Fruit fly (Drosophila melanogaster): ENCODE results near the gene Cdc23.
A peak's percentile ranks its signal among the peaks of the same experiment; 100 is the strongest.

Cdc23 gene

DNA sequence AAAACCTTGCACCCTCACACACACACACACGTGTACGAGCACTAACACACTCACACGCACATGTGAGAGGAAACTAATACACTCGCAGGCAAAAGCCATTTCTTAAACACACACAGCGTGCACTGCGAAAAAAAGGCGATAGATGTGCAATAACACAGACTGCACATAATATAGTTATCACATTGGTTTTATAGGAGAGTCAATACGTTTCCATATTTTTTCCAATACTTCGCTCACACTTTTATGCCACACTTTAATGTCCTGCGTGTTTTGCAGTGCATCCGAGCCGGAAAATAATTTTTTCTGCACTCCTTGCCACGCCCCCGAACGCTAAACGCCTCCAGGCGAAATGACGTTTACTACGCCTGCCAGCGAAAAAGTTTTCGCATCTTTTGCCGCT is 20.6 kb downstream of the Cdc23 start:
- no peak for TF ChIP-seq usp (GFP tag; optimal IDR thresholded peaks at IDR 0.05)
- no peak for TF ChIP-seq N (GFP tag; optimal IDR thresholded peaks at IDR 0.05)
- TF ChIP-seq woc (GFP tag; optimal IDR thresholded peaks at IDR 0.05) = no peak
- TF ChIP-seq Myc (optimal IDR thresholded peaks at IDR 0.05) = no peak
- TF ChIP-seq jim (GFP tag; optimal IDR thresholded peaks at IDR 0.05) = no peak
- TF ChIP-seq OdsH (GFP tag; optimal IDR thresholded peaks at IDR 0.05) = no peak
- TF ChIP-seq psq (GFP tag; optimal IDR thresholded peaks at IDR 0.05) = no peak
- no peak for TF ChIP-seq sv (GFP tag; optimal IDR thresholded peaks at IDR 0.05)
- no peak for TF ChIP-seq pan (optimal IDR thresholded peaks at IDR 0.05)
- TF ChIP-seq ey (GFP tag; optimal IDR thresholded peaks at IDR 0.05) = no peak
- TF ChIP-seq Mio (GFP tag; optimal IDR thresholded peaks at IDR 0.05) = no peak
- no peak for TF ChIP-seq dmrt93B (GFP tag; optimal IDR thresholded peaks at IDR 0.05)
- no peak for TF ChIP-seq dl (GFP tag; optimal IDR thresholded peaks at IDR 0.05; ENCODE audit: insufficient read depth in 1 of 2, partially characterized antibody in 2 of 2)
- TF ChIP-seq foxo (GFP tag; optimal IDR thresholded peaks at IDR 0.05) = no peak
- no peak for TF ChIP-seq Vsx2 (GFP tag; optimal IDR thresholded peaks at IDR 0.05; ENCODE audit: partially characterized antibody)
- no peak for TF ChIP-seq Dfd (GFP tag; optimal IDR thresholded peaks at IDR 0.05)

DNA sequence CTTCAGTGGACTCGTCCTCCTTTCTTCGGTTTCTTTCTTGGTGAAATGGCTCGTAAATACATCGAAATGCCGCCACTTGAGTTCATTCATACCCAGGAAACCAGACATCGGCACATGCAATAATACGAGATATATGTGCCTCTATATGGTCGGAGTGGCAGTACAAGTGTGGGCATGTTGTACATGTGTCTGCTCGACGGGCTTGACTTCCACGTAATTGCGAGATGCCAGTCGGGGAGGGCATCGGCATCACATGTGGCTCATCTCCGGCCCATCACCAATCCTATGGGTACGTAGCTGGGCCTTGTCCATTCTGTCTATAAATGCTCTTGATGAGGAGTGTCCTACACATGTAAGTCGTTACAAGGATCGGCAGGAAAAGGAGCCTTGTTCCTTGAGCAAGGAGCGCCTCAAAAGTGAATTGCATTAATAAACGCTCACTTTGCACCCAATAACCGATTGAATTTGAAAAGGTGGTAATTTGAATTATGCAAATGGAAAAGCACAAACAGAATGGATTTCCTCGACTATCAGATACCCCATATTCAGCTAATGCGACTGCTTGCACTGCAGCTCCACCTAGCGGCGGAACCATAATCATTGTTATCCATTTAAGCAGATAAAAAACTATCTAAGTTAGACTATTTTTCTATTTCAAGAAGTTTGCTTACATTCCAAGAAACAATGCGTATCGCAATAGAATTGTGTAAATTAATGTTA is 22.2 kb downstream of the Cdc23 start:
- no peak for TF ChIP-seq rgr (GFP tag; optimal IDR thresholded peaks at IDR 0.05)
- no peak for TF ChIP-seq tai (GFP tag; optimal IDR thresholded peaks at IDR 0.05)
- TF ChIP-seq woc (GFP tag; optimal IDR thresholded peaks at IDR 0.05) = no peak
- TF ChIP-seq h (GFP tag; optimal IDR thresholded peaks at IDR 0.05) = no peak
- no peak for TF ChIP-seq Abd-B (GFP tag; optimal IDR thresholded peaks at IDR 0.05)

DNA sequence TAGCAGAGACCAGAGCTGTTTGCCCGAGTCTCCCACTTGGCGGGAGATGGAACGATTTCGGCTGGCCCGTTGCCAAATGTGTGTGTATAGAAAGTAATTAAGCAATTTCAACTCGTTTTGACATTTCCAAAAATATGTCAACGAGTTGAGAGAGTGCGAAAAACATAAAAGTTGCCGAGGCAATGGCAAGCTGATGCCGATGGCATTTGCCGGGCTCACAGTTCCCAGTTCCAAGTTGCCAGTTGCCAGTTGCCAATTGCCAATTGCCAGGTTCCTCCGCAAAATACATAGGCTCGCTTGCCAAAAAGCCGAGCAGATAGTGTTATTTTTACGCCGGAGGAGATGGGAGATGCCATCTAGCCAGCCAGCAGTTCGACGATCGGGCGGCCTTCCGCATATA is 24.5 kb downstream of the Cdc23 start:
- TF ChIP-seq pan (optimal IDR thresholded peaks at IDR 0.05) (no peak), usp (GFP tag; optimal IDR thresholded peaks at IDR 0.05) (no peak)

DNA sequence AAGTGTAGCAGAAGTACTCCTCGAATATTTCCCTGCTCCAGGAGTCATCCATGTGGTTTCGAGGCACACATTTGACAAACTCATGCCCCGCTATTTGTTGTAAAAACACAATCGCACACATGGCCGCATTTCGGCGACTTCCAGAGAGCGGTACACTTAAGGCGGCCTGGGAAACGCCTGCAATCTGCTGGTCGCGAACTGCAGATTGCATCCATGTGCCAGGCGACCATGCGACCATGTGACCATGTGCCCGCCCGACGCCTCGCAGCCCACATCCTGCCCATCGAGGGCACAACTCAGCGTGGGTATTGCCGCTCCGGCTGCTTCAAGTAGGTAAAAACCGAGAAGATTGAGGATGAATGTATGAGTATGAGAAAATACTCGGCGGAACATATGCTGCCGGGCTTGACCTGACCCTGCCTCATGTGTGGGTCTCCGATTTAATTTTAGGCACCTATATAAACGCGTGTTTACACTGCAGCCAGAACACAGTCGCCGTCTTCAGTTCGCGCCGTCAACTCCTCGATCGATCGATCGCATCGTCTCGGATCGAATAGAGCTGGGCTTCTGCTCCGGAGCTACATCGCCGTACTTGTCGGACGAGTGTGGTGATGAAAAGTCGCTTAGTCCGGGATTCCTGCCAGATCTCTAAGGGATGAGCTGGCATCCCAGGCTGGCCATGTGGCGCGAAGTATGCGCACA is 27.1 kb downstream of the Cdc23 start:
- no peak for TF ChIP-seq foxo (GFP tag; optimal IDR thresholded peaks at IDR 0.05)

DNA sequence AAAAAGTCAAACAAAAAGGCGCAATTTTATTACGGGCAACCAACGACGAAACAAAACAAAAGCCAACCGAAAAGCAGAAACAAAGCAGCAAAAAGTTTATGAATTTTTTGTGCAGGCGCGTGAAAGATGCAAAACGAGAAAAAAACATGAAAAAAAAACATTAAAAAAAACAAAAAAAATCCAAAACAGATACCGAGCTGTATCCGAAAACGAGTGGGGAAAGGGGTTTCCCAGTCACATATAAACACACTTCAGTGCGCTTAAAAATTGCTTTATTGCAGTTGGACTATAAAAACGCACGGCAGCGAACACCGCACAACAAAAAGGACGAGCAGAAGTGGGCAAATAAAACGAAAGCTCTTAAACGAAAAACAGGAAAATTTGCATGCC is 27.6 kb downstream of the Cdc23 start:
- TF ChIP-seq N (GFP tag; optimal IDR thresholded peaks at IDR 0.05) (no peak), pan (optimal IDR thresholded peaks at IDR 0.05) (no peak), lola (GFP tag; optimal IDR thresholded peaks at IDR 0.05) (no peak), Sp1 (GFP tag; optimal IDR thresholded peaks at IDR 0.05) (peak; percentile 31)

DNA sequence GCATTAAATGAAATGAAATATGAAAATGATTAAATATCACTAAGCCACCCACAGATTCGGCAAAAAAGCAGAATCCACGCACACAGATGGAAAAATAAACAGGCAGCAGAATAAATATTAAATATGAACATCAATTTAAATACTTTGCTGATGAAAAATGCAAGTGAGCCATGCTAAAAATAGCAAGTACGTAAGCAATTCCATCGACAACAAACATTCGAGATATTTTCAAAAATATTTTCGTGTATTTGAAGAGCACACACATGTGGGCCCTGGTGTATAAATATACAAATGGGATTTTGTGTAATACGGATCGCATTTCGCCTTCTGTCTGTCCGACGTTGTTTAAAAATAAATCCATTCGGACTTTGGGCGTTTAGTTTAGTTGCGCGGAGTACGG is 28.6 kb downstream of the Cdc23 start:
- TF ChIP-seq brk (GFP tag; optimal IDR thresholded peaks at IDR 0.05) (no peak), Hr83 (GFP tag; optimal IDR thresholded peaks at IDR 0.05; ENCODE audit: poor library complexity, severe bottlenecking) (no peak), OdsH (GFP tag; optimal IDR thresholded peaks at IDR 0.05) (no peak), rgr (GFP tag; optimal IDR thresholded peaks at IDR 0.05) (no peak), CrebA (GFP tag; optimal IDR thresholded peaks at IDR 0.05; ENCODE audit: borderline replicate concordance) (no peak), br (GFP tag; optimal IDR thresholded peaks at IDR 0.05) (no peak), dmrt93B (GFP tag; optimal IDR thresholded peaks at IDR 0.05) (no peak), N (GFP tag; optimal IDR thresholded peaks at IDR 0.05) (no peak), sv (GFP tag; optimal IDR thresholded peaks at IDR 0.05) (no peak), pan (optimal IDR thresholded peaks at IDR 0.05) (no peak), Dif (GFP tag; optimal IDR thresholded peaks at IDR 0.05; ENCODE audit: partially characterized antibody) (no peak)

DNA sequence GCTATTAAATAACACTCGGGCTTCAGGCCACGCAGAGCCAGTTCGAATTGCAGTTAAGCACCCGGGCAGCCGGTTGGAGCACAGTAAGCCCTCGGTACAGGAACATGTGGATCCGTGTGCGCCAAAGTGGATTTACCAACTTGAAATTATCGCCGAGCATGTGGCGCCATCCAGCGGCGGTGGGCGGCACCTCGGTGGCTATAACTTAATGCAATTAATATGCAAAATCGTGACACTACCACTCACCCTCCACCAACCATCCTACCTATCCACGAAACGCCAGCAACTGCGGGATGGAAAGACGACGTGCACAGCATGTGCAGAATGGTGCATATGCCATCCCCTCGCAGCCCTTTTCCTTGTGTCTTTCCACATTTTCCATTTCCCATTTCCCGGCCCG is 29.0 kb downstream of the Cdc23 start:
- TF ChIP-seq Myc (optimal IDR thresholded peaks at IDR 0.05) (no peak), psq (GFP tag; optimal IDR thresholded peaks at IDR 0.05) (no peak), CG32264 (GFP tag; optimal IDR thresholded peaks at IDR 0.05) (no peak), foxo (GFP tag; optimal IDR thresholded peaks at IDR 0.05) (no peak), Dif (GFP tag; optimal IDR thresholded peaks at IDR 0.05; ENCODE audit: partially characterized antibody) (no peak), Hnf4 (GFP tag; optimal IDR thresholded peaks at IDR 0.05) (no peak), sage (GFP tag; optimal IDR thresholded peaks at IDR 0.05) (no peak), Mio (GFP tag; optimal IDR thresholded peaks at IDR 0.05) (no peak), dsf (GFP tag; optimal IDR thresholded peaks at IDR 0.05; ENCODE audit: borderline replicate concordance) (no peak), Sp1 (GFP tag; optimal IDR thresholded peaks at IDR 0.05) (no peak), woc (GFP tag; optimal IDR thresholded peaks at IDR 0.05) (no peak), ey (GFP tag; optimal IDR thresholded peaks at IDR 0.05) (no peak), Hr78 (GFP tag; optimal IDR thresholded peaks at IDR 0.05) (no peak)
